Fruit fly (Drosophila melanogaster) whole organism, wandering third instar larva: ENCODE results near the gene emc.

Source experiments
- Abd-B ChIP-seq: fragments of >200 bp; optimal IDR thresholded peaks from 2 replicates; lab custom pipeline; 2017; ENCODE audit warnings: missing biosample characterization, missing genetic modification characterization
- CG32264 ChIP-seq: fragments of 200-800 bp; sonication (Bioruptor generic); optimal IDR thresholded peaks from 2 replicates; lab custom pipeline; 2016; ENCODE audit warnings: missing biosample characterization, missing genetic modification characterization
- CG9705 ChIP-seq: fragments of 200-800 bp; sonication (Bioruptor generic); optimal IDR thresholded peaks from 2 replicates; lab custom pipeline; 2018; ENCODE audit warnings: missing biosample characterization, mild to moderate bottlenecking, missing genetic modification characterization
- CrebA ChIP-seq: fragments of 200-800 bp; sonication (Bioruptor generic); optimal IDR thresholded peaks from 2 replicates; lab custom pipeline; 2016; ENCODE audit warnings: missing biosample characterization, mild to moderate bottlenecking, missing genetic modification characterization, borderline replicate concordance
- Dfd ChIP-seq: fragments of >200 bp; optimal IDR thresholded peaks from 2 replicates; lab custom pipeline; 2017; ENCODE audit warnings: missing biosample characterization, missing genetic modification characterization
- Dif ChIP-seq: fragments of 200-275, 200-300 bp; sonication (Bioruptor generic); optimal IDR thresholded peaks from 2 replicates; lab custom pipeline; 2018; ENCODE audit warnings: missing biosample characterization, missing genetic modification characterization; ENCODE audit not compliant: partially characterized antibody
- GATAd ChIP-seq: sonication (Bioruptor generic); optimal IDR thresholded peaks from 2 replicates; lab custom pipeline; 2016; ENCODE audit warnings: missing biosample characterization, missing genetic modification characterization
- HLH106 ChIP-seq: fragments of 200-800 bp; optimal IDR thresholded peaks from 3 replicates; lab custom pipeline; 2019; ENCODE audit warnings: missing biosample characterization, mild to moderate bottlenecking, missing genetic modification characterization, moderate library complexity
- Hnf4 ChIP-seq: fragments of 200-800 bp; sonication (Bioruptor generic); optimal IDR thresholded peaks from 2 replicates; lab custom pipeline; 2016; ENCODE audit warnings: missing biosample characterization, mild to moderate bottlenecking, missing genetic modification characterization
- Hr78 ChIP-seq: fragments of >200 bp; optimal IDR thresholded peaks from 2 replicates; lab custom pipeline; 2017; ENCODE audit warnings: missing biosample characterization, missing genetic modification characterization
- Hr83 ChIP-seq: fragments of 200-300 bp; sonication (Bioruptor generic); optimal IDR thresholded peaks from 2 replicates; lab custom pipeline; 2016; ENCODE audit warnings: missing biosample characterization, mild to moderate bottlenecking, missing genetic modification characterization, moderate library complexity; ENCODE audit not compliant: poor library complexity, severe bottlenecking
- Jra ChIP-seq: sonication (Bioruptor generic); optimal IDR thresholded peaks from 2 replicates; lab custom pipeline; 2016; ENCODE audit warnings: missing biosample characterization, missing genetic modification characterization
- Mio ChIP-seq: sonication (Bioruptor generic); optimal IDR thresholded peaks from 2 replicates; lab custom pipeline; 2016; ENCODE audit warnings: missing biosample characterization, missing genetic modification characterization
- Myc ChIP-seq: fragments of >200 bp; optimal IDR thresholded peaks from 2 replicates; lab custom pipeline; 2017
- N ChIP-seq: fragments of >200 bp; optimal IDR thresholded peaks from 2 replicates; lab custom pipeline; 2018; ENCODE audit warnings: missing biosample characterization, missing external identifiers, missing genetic modification characterization
- OdsH ChIP-seq: fragments of 200-800 bp; sonication (Bioruptor generic); optimal IDR thresholded peaks from 2 replicates; lab custom pipeline; 2016; ENCODE audit warnings: missing biosample characterization, mild to moderate bottlenecking, missing genetic modification characterization
- Rel ChIP-seq, 2 experiments: fragments of 200-800 bp; sonication (Bioruptor generic) in 1 of 2; optimal IDR thresholded peaks; 2 replicates in 1 of 2; 3 replicates in 1 of 2; lab custom pipeline; 2016 to 2019; ENCODE audit warnings: mild to moderate bottlenecking in 2 of 2, missing biosample characterization in 2 of 2, missing genetic modification characterization in 2 of 2, moderate library complexity in 1 of 2
- Sp1 ChIP-seq: fragments of 200-800 bp; sonication (Bioruptor generic); optimal IDR thresholded peaks from 3 replicates; lab custom pipeline; 2019; ENCODE audit warnings: missing biosample characterization, mild to moderate bottlenecking, missing genetic modification characterization, moderate library complexity
- Vsx2 ChIP-seq: fragments of 200-300, 225-300 bp; sonication (Bioruptor generic); optimal IDR thresholded peaks from 2 replicates; lab custom pipeline; 2018; ENCODE audit warnings: missing biosample characterization, missing genetic modification characterization; ENCODE audit not compliant: partially characterized antibody
- br ChIP-seq: fragments of 200-800 bp; sonication (Bioruptor generic); optimal IDR thresholded peaks from 2 replicates; lab custom pipeline; 2016; ENCODE audit warnings: missing biosample characterization, missing genetic modification characterization
- brk ChIP-seq: fragments of 200-800 bp; sonication (Bioruptor generic); optimal IDR thresholded peaks from 2 replicates; lab custom pipeline; 2016; ENCODE audit warnings: missing biosample characterization, mild to moderate bottlenecking, missing genetic modification characterization
- dl ChIP-seq, 2 experiments: fragments of 175-275, 200-275 bp in 1 of 2; fragments of 200-275 bp in 1 of 2; sonication (Bioruptor generic); optimal IDR thresholded peaks; lab custom pipeline; 2018; ENCODE audit warnings: mild to moderate bottlenecking in 2 of 2, missing biosample characterization in 2 of 2, missing genetic modification characterization in 2 of 2, moderate library complexity in 2 of 2; ENCODE audit not compliant: partially characterized antibody in 2 of 2, insufficient read depth in 1 of 2
- dmrt93B ChIP-seq: fragments of 200-800 bp; sonication (Bioruptor generic); optimal IDR thresholded peaks from 2 replicates; lab custom pipeline; 2018; ENCODE audit warnings: missing biosample characterization, mild to moderate bottlenecking, missing genetic modification characterization
- dsf ChIP-seq: sonication (Bioruptor generic); optimal IDR thresholded peaks from 2 replicates; lab custom pipeline; 2016; ENCODE audit warnings: missing biosample characterization, missing genetic modification characterization, borderline replicate concordance
- ey ChIP-seq: fragments of 200-800 bp; sonication (Bioruptor generic); optimal IDR thresholded peaks from 2 replicates; lab custom pipeline; 2016; ENCODE audit warnings: missing biosample characterization, missing genetic modification characterization
- foxo ChIP-seq, 2 experiments: fragments of 200-800 bp; sonication (Bioruptor generic); optimal IDR thresholded peaks; 2 replicates in 1 of 2; 3 replicates in 1 of 2; lab custom pipeline; 2016 to 2017; ENCODE audit warnings: missing biosample characterization in 2 of 2, missing genetic modification characterization in 2 of 2
- fru ChIP-seq: fragments of 200-800 bp; sonication (Bioruptor generic); optimal IDR thresholded peaks from 3 replicates; lab custom pipeline; 2016; ENCODE audit warnings: missing biosample characterization, mild to moderate bottlenecking, missing genetic modification characterization
- h ChIP-seq: fragments of 200-800 bp; sonication (Bioruptor generic); optimal IDR thresholded peaks from 3 replicates; lab custom pipeline; 2016; ENCODE audit warnings: missing biosample characterization, mild to moderate bottlenecking, missing genetic modification characterization
- jim ChIP-seq: fragments of 175-275, 200-325 bp; sonication (Bioruptor generic); optimal IDR thresholded peaks from 2 replicates; lab custom pipeline; 2016; ENCODE audit warnings: missing biosample characterization, mild to moderate bottlenecking, missing genetic modification characterization
- lola ChIP-seq: fragments of >200 bp; optimal IDR thresholded peaks from 2 replicates; lab custom pipeline; 2017; ENCODE audit warnings: missing biosample characterization, missing genetic modification characterization
- pan ChIP-seq: fragments of >200 bp; optimal IDR thresholded peaks from 2 replicates; lab custom pipeline; 2017
- psq ChIP-seq: fragments of 200-800 bp; sonication (Bioruptor generic); optimal IDR thresholded peaks from 3 replicates; lab custom pipeline; 2017; ENCODE audit warnings: missing biosample characterization, mild to moderate bottlenecking, missing genetic modification characterization, moderate library complexity
- rgr ChIP-seq: fragments of 200-800 bp; sonication (Bioruptor generic); optimal IDR thresholded peaks from 3 replicates; lab custom pipeline; 2016; ENCODE audit warnings: missing biosample characterization, mild to moderate bottlenecking, missing genetic modification characterization
- sage ChIP-seq: fragments of 200-800 bp; sonication (Bioruptor generic); optimal IDR thresholded peaks from 2 replicates; lab custom pipeline; 2016; ENCODE audit warnings: missing biosample characterization, mild to moderate bottlenecking, missing genetic modification characterization
- sv ChIP-seq: fragments of 200-800 bp; sonication (Bioruptor generic); optimal IDR thresholded peaks from 3 replicates; lab custom pipeline; 2016; ENCODE audit warnings: missing biosample characterization, missing genetic modification characterization
- tai ChIP-seq: sonication (Bioruptor generic); optimal IDR thresholded peaks from 2 replicates; lab custom pipeline; 2016; ENCODE audit warnings: missing biosample characterization, missing genetic modification characterization
- usp ChIP-seq: fragments of >200 bp; optimal IDR thresholded peaks from 2 replicates; lab custom pipeline; 2017; ENCODE audit warnings: missing biosample characterization, missing genetic modification characterization
- woc ChIP-seq: sonication (Bioruptor generic); optimal IDR thresholded peaks from 2 replicates; lab custom pipeline; 2016; ENCODE audit warnings: missing biosample characterization, mild to moderate bottlenecking, missing genetic modification characterization

The emc gene

DNA sequence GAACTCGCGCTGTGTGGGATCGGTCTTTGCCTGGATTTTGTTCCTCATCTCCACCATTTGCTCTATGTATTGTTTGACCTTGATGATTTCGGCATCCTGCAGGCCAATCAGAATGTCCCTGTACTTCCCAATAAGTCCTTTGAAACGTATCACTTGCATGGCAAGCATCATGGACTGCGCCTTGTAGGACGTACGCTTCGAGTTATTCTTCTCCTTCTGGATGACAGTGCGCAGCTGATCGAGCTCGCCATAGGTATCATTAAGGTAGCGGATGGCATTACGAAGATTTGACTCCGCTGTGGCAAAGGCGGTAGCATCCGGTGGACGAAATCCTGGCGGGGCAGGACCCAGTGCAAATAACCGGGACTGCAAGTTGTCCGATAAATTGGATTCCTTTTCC lies 39.3 kb upstream of the emc start:
- TF ChIP-seq HLH106 (tag; lab: Kevin White, UChicago) = no peak
- no peak for TF ChIP-seq ey (GFP tag; lab: Kevin White, UChicago)
- no peak for TF ChIP-seq Hnf4 (GFP tag; lab: Kevin White, UChicago)
- TF ChIP-seq br (GFP tag; lab: Kevin White, UChicago) = no peak
- TF ChIP-seq brk = no peak
- no peak for TF ChIP-seq dl (GFP tag; optimal IDR thresholded peaks at IDR 0.05; lab: Kevin White, UChicago; ENCODE audit: insufficient read depth in 1 of 2, partially characterized antibody in 2 of 2)
- no peak for TF ChIP-seq lola (GFP tag; lab: Kevin White, UChicago)
- TF ChIP-seq, all 38 proteins: peak for 0

DNA sequence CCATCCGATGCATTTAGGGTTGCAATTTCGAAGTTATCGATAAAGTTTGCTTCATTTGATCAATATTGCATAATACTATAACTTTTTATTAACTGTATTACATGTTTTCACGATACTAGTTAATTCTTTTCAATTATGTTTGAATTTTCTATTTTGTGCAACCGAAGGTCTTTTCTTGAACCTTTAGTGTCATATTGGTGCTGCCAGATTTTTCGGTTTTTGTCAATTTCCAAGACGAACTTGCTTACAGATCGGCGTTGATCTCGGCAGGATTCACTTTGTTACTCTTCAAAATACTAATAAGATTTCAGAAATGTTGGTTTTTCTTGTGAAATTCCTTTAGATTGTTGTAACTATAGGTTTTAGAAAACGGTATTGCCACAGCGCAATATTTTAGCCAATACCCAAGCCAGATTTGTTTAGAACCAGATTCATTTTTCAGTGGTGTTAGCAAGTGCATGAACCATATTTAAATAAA lies 38.8 kb upstream of the emc start, which contains the start of gene CkIIalpha-i3:
TSS of gene CkIIalpha-i3 (minus strand) at position 263 of the 478 bp plus-strand sequence.
- TF ChIP-seq Myc (lab: Kevin White, UChicago) (peak; percentile 11), ey (GFP tag; lab: Kevin White, UChicago) (no peak), tai (peak; percentile 50)

DNA sequence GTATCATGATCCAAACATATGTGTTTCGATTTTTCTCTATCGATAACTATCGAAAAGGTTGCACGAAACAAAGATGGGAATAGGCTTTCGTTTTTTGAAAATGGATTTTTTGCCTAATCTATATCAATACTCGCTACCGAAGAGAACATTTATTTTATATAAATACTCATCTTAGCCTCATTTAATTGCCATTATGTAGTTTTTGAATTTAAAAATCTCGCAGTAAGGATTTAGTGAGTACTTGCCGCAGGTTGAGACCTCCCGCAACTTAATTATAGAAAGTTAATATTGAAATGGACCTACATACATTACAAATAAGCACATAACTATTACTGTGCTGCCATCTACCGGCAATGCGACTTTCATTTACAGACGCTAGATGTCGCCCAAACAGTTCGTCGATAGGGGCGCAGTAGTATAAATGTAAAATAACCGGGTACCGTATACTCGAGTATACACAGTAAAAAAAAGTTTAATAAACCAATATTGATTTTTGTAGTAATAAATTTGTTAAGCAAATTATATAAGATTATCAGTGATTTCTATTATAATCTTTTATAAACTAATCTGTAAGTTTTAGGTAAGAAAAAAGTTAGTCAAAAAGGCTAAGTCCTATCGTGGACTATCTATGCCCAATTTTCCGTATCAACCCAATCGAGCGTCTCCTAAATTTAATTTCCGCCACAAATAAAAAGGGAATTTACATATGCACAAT lies 37.2 kb upstream of the emc start, which contains the start of gene CG13896:
TSS of gene CG13896 (minus strand) at position 12 of the 715 bp plus-strand sequence.
- TF ChIP-seq lola (GFP tag; lab: Kevin White, UChicago) (no peak), OdsH (GFP tag; lab: Kevin White, UChicago) (peak; percentile 86), Sp1 (GFP tag; lab: Kevin White, UChicago) (peak; percentile 32), sv (GFP tag; lab: Kevin White, UChicago) (peak; percentile 87), CG32264 (GFP tag; lab: Kevin White, UChicago) (no peak), h (GFP tag; lab: Kevin White, UChicago) (peak; percentile 89), Dif (GFP tag; lab: Kevin White, UChicago) (no peak), Rel (GFP tag; optimal IDR thresholded peaks at IDR 0.05; lab: Kevin White, UChicago) (no peak), Rel (tag; optimal IDR thresholded peaks at IDR 0.05; lab: Kevin White, UChicago) (peak; percentile 19), ey (GFP tag; lab: Kevin White, UChicago) (peak; percentile 85), GATAd (GFP tag; lab: Kevin White, UChicago) (peak; percentile 72), Myc (lab: Kevin White, UChicago) (peak; percentile 93), pan (lab: Kevin White, UChicago) (no peak), rgr (GFP tag; lab: Kevin White, UChicago) (peak; percentile 91), woc (GFP tag; lab: Kevin White, UChicago) (peak; percentile 64), jim (peak; percentile 86), tai (peak; percentile 94), sage (GFP tag; lab: Kevin White, UChicago) (no peak), Mio (GFP tag; lab: Kevin White, UChicago) (peak; percentile 56), CG9705 (GFP tag; lab: Kevin White, UChicago) (peak; percentile 44), psq (GFP tag; lab: Kevin White, UChicago) (peak; percentile 71), N (GFP tag; lab: Kevin White, UChicago) (no peak), HLH106 (tag; lab: Kevin White, UChicago) (peak; percentile 73), br (GFP tag; lab: Kevin White, UChicago) (peak; percentile 86), Hr83 (GFP tag; lab: Kevin White, UChicago) (peak; percentile 98), fru (GFP tag; lab: Kevin White, UChicago) (peak; percentile 87), Abd-B (GFP tag; lab: Kevin White, UChicago) (no peak), Jra (GFP tag; lab: Kevin White, UChicago) (peak; percentile 88), Vsx2 (GFP tag; lab: Kevin White, UChicago) (no peak), dl (GFP tag; optimal IDR thresholded peaks at IDR 0.05; lab: Kevin White, UChicago; ENCODE audit: insufficient read depth in 1 of 2, partially characterized antibody in 2 of 2) (no peak), Hnf4 (GFP tag; lab: Kevin White, UChicago) (peak; percentile 93), usp (GFP tag; lab: Kevin White, UChicago) (no peak), Dfd (GFP tag; lab: Kevin White, UChicago) (no peak), dsf (peak; percentile 41), brk (peak; percentile 68), dmrt93B (peak; percentile 69), foxo (GFP tag; optimal IDR thresholded peaks at IDR 0.05; lab: Kevin White, UChicago) (peak in 1 of 2 experiments; percentile 94), Hr78 (no peak), CrebA (GFP tag; lab: Kevin White, UChicago) (no peak)
